Worm (Caenorhabditis elegans): Measurements from ENCODE around the gene srt-65.

Gene srt-65

ce11 chrV:5126793-5127192 lies 45.9 kb downstream of the srt-65 start, which contains the start of gene F14F9.5:
TSS of gene F14F9.5 (plus strand) at chrV:5127093.
- TF ChIP-seq C06A6.2 (GFP tag; conservative IDR thresholded peaks at IDR 0.05) (no peak), K12H6.12 (tag; optimal IDR thresholded peaks at IDR 0.05) (no peak), lsl-1 (GFP tag; optimal IDR thresholded peaks at IDR 0.05) (no peak), dpl-1 (GFP tag; optimal IDR thresholded peaks at IDR 0.05) (no peak), Y67H2A.10 (GFP tag; conservative IDR thresholded peaks at IDR 0.05) (no peak), B0261.1 (tag; optimal IDR thresholded peaks at IDR 0.05) (no peak), hlh-26 (GFP tag; conservative IDR thresholded peaks at IDR 0.05) (no peak), C17E4.6 (GFP tag; IDR thresholded peaks at IDR 0.05) (no peak), B0336.3 (GFP tag; IDR thresholded peaks at IDR 0.05) (no peak), repo-1 (tag; optimal IDR thresholded peaks at IDR 0.05) (no peak)

All from whole organism, young adult.